Fruit fly (Drosophila melanogaster) whole organism, embryonic: Measurements from ENCODE around the gene CG31960.
A peak's percentile ranks its signal among the peaks of the same experiment; 100 is the strongest.

Experiments
- Asciz ChIP-seq: fragments of 200-800 bp; sonication (Bioruptor generic); optimal IDR thresholded peaks from 2 replicates; lab custom pipeline; 2017; ENCODE audit warnings: missing biosample characterization, mild to moderate bottlenecking, missing genetic modification characterization, missing genetic modification reagents
- Atf-2 ChIP-seq: fragments of 200-800 bp; sonication (Bioruptor generic); optimal IDR thresholded peaks from 2 replicates; lab custom pipeline; 2016; ENCODE audit warnings: missing biosample characterization, missing genetic modification characterization
- CG12071 ChIP-seq: fragments of 200-800 bp; sonication (Bioruptor generic); optimal IDR thresholded peaks from 3 replicates; lab custom pipeline; 2018; ENCODE audit warnings: missing biosample characterization, mild to moderate bottlenecking, missing genetic modification characterization
- CG12391 ChIP-seq: fragments of 200-800 bp; sonication (Bioruptor generic); optimal IDR thresholded peaks from 3 replicates; lab custom pipeline; 2018; ENCODE audit warnings: missing biosample characterization, mild to moderate bottlenecking, missing genetic modification characterization, moderate library complexity
- CG12659 ChIP-seq: fragments of 200-800 bp; sonication (Bioruptor generic); optimal IDR thresholded peaks from 3 replicates; lab custom pipeline; 2017; ENCODE audit warnings: mild to moderate bottlenecking, missing biosample characterization, missing genetic modification reagents, missing genetic modification characterization
- CG12769 ChIP-seq: fragments of 200-800 bp; sonication (Bioruptor generic); optimal IDR thresholded peaks from 2 replicates; lab custom pipeline; 2019; ENCODE audit warnings: missing biosample characterization, mild to moderate bottlenecking, missing genetic modification characterization, moderate library complexity
- CG15011 ChIP-seq: fragments of 200-800 bp; sonication (Bioruptor generic); optimal IDR thresholded peaks from 3 replicates; lab custom pipeline; 2018; ENCODE audit warnings: missing biosample characterization, mild to moderate bottlenecking, missing genetic modification characterization
- CG15696 ChIP-seq: fragments of 200-800 bp; sonication (Bioruptor generic); optimal IDR thresholded peaks from 2 replicates; lab custom pipeline; 2019; ENCODE audit warnings: missing biosample characterization, mild to moderate bottlenecking, missing genetic modification characterization, moderate library complexity
- CG16815 ChIP-seq: fragments of 200-800 bp; sonication (Bioruptor generic); optimal IDR thresholded peaks from 3 replicates; lab custom pipeline; 2017; ENCODE audit warnings: missing biosample characterization, mild to moderate bottlenecking, missing genetic modification characterization
- CG17568 ChIP-seq: fragments of 200-800 bp; sonication (Bioruptor generic); optimal IDR thresholded peaks from 2 replicates; lab custom pipeline; 2018; ENCODE audit warnings: missing biosample characterization, mild to moderate bottlenecking, missing genetic modification characterization, moderate library complexity
- CG18476 ChIP-seq: fragments of 200-800 bp; sonication (Bioruptor generic); optimal IDR thresholded peaks from 2 replicates; lab custom pipeline; 2016; ENCODE audit warnings: missing biosample characterization, mild to moderate bottlenecking, missing genetic modification characterization
- CG18619 ChIP-seq: fragments of 200-800 bp; sonication (Bioruptor generic); optimal IDR thresholded peaks from 3 replicates; lab custom pipeline; 2017; ENCODE audit warnings: missing biosample characterization, mild to moderate bottlenecking, missing genetic modification characterization
- CG30403 ChIP-seq: fragments of 200-800 bp; sonication (Bioruptor generic); optimal IDR thresholded peaks from 3 replicates; lab custom pipeline; 2016; ENCODE audit warnings: missing biosample characterization, missing genetic modification characterization
- CG3281 ChIP-seq: fragments of 200-800 bp; sonication (Bioruptor generic); optimal IDR thresholded peaks from 3 replicates; lab custom pipeline; 2017; ENCODE audit warnings: missing biosample characterization, mild to moderate bottlenecking, missing genetic modification characterization
- CG33557 ChIP-seq: fragments of 200-800 bp; sonication (Bioruptor generic); optimal IDR thresholded peaks from 2 replicates; lab custom pipeline; 2019; ENCODE audit warnings: missing biosample characterization, mild to moderate bottlenecking, missing genetic modification characterization, moderate library complexity
- CG34376 ChIP-seq: fragments of 200-800 bp; sonication (Bioruptor generic); optimal IDR thresholded peaks from 2 replicates; lab custom pipeline; 2018; ENCODE audit warnings: missing biosample characterization, mild to moderate bottlenecking, missing genetic modification characterization
- CG4730 ChIP-seq: fragments of 200-800 bp; sonication (Bioruptor generic); IDR thresholded peaks from 2 replicates; pipeline ENCODE4 v1.3.6; 2022; ENCODE audit warnings: missing biosample characterization, missing genetic modification characterization
- CG6254 ChIP-seq: fragments of 200-800 bp; sonication (Bioruptor generic); optimal IDR thresholded peaks from 3 replicates; lab custom pipeline; 2017; ENCODE audit warnings: mild to moderate bottlenecking, missing biosample characterization, missing genetic modification reagents, missing genetic modification characterization
- CG6765 ChIP-seq: fragments of 200-800 bp; sonication (Bioruptor generic); optimal IDR thresholded peaks from 3 replicates; lab custom pipeline; 2017; ENCODE audit warnings: missing biosample characterization, mild to moderate bottlenecking, missing genetic modification characterization
- CG7928 ChIP-seq: fragments of 200-800 bp; sonication (Bioruptor generic); optimal IDR thresholded peaks from 2 replicates; lab custom pipeline; 2017; ENCODE audit warnings: missing biosample characterization, mild to moderate bottlenecking, missing genetic modification characterization
- CG8388 ChIP-seq: fragments of 200-800 bp; sonication (Bioruptor generic); optimal IDR thresholded peaks from 2 replicates; lab custom pipeline; 2019; ENCODE audit warnings: missing biosample characterization, mild to moderate bottlenecking, missing genetic modification characterization, moderate library complexity
- CG9437 ChIP-seq: fragments of 200-800 bp; sonication (Bioruptor generic); optimal IDR thresholded peaks from 2 replicates; lab custom pipeline; 2018; ENCODE audit warnings: missing biosample characterization, mild to moderate bottlenecking, missing genetic modification characterization
- Chrac-16 ChIP-seq: fragments of 200-800 bp; sonication (Bioruptor generic); optimal IDR thresholded peaks from 3 replicates; lab custom pipeline; 2016; ENCODE audit warnings: missing biosample characterization, missing genetic modification characterization
- Hmr ChIP-seq: fragments of 200-800 bp; sonication (Bioruptor generic); optimal IDR thresholded peaks from 3 replicates; lab custom pipeline; 2017; ENCODE audit warnings: mild to moderate bottlenecking, missing biosample characterization, missing genetic modification reagents, missing genetic modification characterization
- Hmx ChIP-seq: fragments of 200-800 bp; sonication (Bioruptor generic); optimal IDR thresholded peaks from 2 replicates; lab custom pipeline; 2016; ENCODE audit warnings: missing biosample characterization, missing genetic modification characterization
- Lim3 ChIP-seq: fragments of 200-800 bp; sonication (Bioruptor generic); IDR thresholded peaks from 2 replicates; pipeline ENCODE4 v1.3.6; 2022; ENCODE audit warnings: missing biosample characterization, missing genetic modification characterization
- NK7.1 ChIP-seq: fragments of 200-800 bp; sonication (Bioruptor generic); optimal IDR thresholded peaks from 3 replicates; lab custom pipeline; 2016; ENCODE audit warnings: missing biosample characterization, missing genetic modification characterization
- NfI ChIP-seq: fragments of 200-800 bp; sonication (Bioruptor generic); optimal IDR thresholded peaks from 3 replicates; lab custom pipeline; 2018; ENCODE audit warnings: missing biosample characterization, mild to moderate bottlenecking, missing genetic modification characterization, moderate library complexity
- Six4 ChIP-seq: fragments of 200-800 bp; sonication (Bioruptor generic); optimal IDR thresholded peaks from 2 replicates; lab custom pipeline; 2016; ENCODE audit warnings: missing biosample characterization, missing genetic modification characterization
- YL-1 ChIP-seq: fragments of 200-800 bp; sonication (Bioruptor generic); optimal IDR thresholded peaks from 3 replicates; lab custom pipeline; 2017; ENCODE audit warnings: missing biosample characterization, mild to moderate bottlenecking, missing genetic modification characterization
- caup ChIP-seq: fragments of 200-800 bp; sonication (Bioruptor generic); optimal IDR thresholded peaks from 3 replicates; lab custom pipeline; 2017; ENCODE audit warnings: missing biosample characterization, mild to moderate bottlenecking, missing genetic modification characterization, moderate library complexity; ENCODE audit not compliant: severe bottlenecking
- dimm ChIP-seq: fragments of 200-800 bp; sonication (Bioruptor generic); IDR thresholded peaks from 2 replicates; pipeline ENCODE4 v1.3.6; 2022; ENCODE audit warnings: missing biosample characterization, missing genetic modification characterization
- gce ChIP-seq: fragments of 200-800 bp; sonication (Bioruptor generic); IDR thresholded peaks from 3 replicates; pipeline ENCODE4 v1.3.6; 2022; ENCODE audit warnings: missing biosample characterization, missing genetic modification characterization
- ind ChIP-seq: fragments of 200-800 bp; sonication (Bioruptor generic); optimal IDR thresholded peaks from 3 replicates; lab custom pipeline; 2016; ENCODE audit warnings: missing biosample characterization, missing genetic modification characterization
- klu ChIP-seq: fragments of 200-800 bp; sonication (Bioruptor generic); IDR thresholded peaks from 2 replicates; pipeline ENCODE4 v1.3.6; 2022; ENCODE audit warnings: missing biosample characterization, missing genetic modification characterization
- kni ChIP-seq: fragments of 200-800 bp; sonication (Bioruptor generic); optimal IDR thresholded peaks from 3 replicates; lab custom pipeline; 2017; ENCODE audit warnings: mild to moderate bottlenecking, missing biosample characterization, missing genetic modification reagents, missing genetic modification characterization
- nerfin-2 ChIP-seq: fragments of 200-800 bp; sonication (Bioruptor generic); IDR thresholded peaks from 2 replicates; pipeline ENCODE4 v1.3.6; 2022; ENCODE audit warnings: missing biosample characterization, missing genetic modification characterization; ENCODE audit not compliant: partially characterized antibody
- pb ChIP-seq: fragments of 200-800 bp; sonication (Bioruptor generic); optimal IDR thresholded peaks from 3 replicates; lab custom pipeline; 2016; ENCODE audit warnings: missing biosample characterization, missing genetic modification characterization
- salm ChIP-seq: fragments of 200-800 bp; sonication (Bioruptor generic); optimal IDR thresholded peaks from 2 replicates; lab custom pipeline; 2018; ENCODE audit warnings: missing biosample characterization, mild to moderate bottlenecking, missing genetic modification characterization
- sc ChIP-seq, 3 experiments: fragments of >200 bp in 2 of 3; fragments of 200-800 bp in 1 of 3; sonication (Bioruptor generic) in 1 of 3; optimal IDR thresholded peaks; 2 replicates in 2 of 3; 3 replicates in 1 of 3; lab custom pipeline; 2017; ENCODE audit warnings: mild to moderate bottlenecking in 1 of 3, missing biosample characterization in 1 of 3, missing genetic modification characterization in 1 of 3, missing genetic modification reagents in 1 of 3
- slbo ChIP-seq: fragments of 200-800 bp; sonication (Bioruptor generic); IDR thresholded peaks from 2 replicates; pipeline ENCODE4 v1.3.6; 2022; ENCODE audit warnings: missing biosample characterization, missing genetic modification characterization
- stwl ChIP-seq: fragments of 200-800 bp; sonication (Bioruptor generic); optimal IDR thresholded peaks from 3 replicates; lab custom pipeline; 2018; ENCODE audit warnings: missing biosample characterization, mild to moderate bottlenecking, missing genetic modification characterization, moderate library complexity
- ttk ChIP-seq: fragments of 200-800 bp; sonication (Bioruptor generic); IDR thresholded peaks from 2 replicates; pipeline ENCODE4 v2.1.2; 2022; ENCODE audit warnings: missing biosample characterization, missing genetic modification characterization
- unpg ChIP-seq: fragments of 200-800 bp; sonication (Bioruptor generic); optimal IDR thresholded peaks from 3 replicates; lab custom pipeline; 2018; ENCODE audit warnings: missing biosample characterization, mild to moderate bottlenecking, missing genetic modification characterization, moderate library complexity
- wek ChIP-seq: fragments of 200-800 bp; sonication (Bioruptor generic); optimal IDR thresholded peaks from 3 replicates; lab custom pipeline; 2018; ENCODE audit warnings: missing biosample characterization, mild to moderate bottlenecking, missing genetic modification characterization, moderate library complexity
- wor ChIP-seq: fragments of 200-800 bp; sonication (Bioruptor generic); IDR thresholded peaks from 2 replicates; pipeline ENCODE4 v1.3.6; 2022; ENCODE audit warnings: missing biosample characterization, missing genetic modification characterization
- zf30C ChIP-seq: fragments of 200-800 bp; sonication (Bioruptor generic); optimal IDR thresholded peaks from 3 replicates; lab custom pipeline; 2018; ENCODE audit warnings: missing biosample characterization, mild to moderate bottlenecking, missing genetic modification characterization
- zfh1 ChIP-seq: fragments of 200-800 bp; sonication (Bioruptor generic); IDR thresholded peaks from 3 replicates; pipeline ENCODE4 v1.3.6; 2022; ENCODE audit warnings: missing biosample characterization, missing genetic modification characterization

The CG31960 gene

dm6 chr2L:3789290-3790067, 4.7 kb downstream of the CG31960 start (continued):
- TF ChIP-seq CG12391 (tag; lab: Kevin White, UChicago) (peak; percentile 95), CG16815 (GFP tag; lab: Kevin White, UChicago) (peak; percentile 61), Atf-2 (no peak), NfI (GFP tag; lab: Kevin White, UChicago) (peak; percentile 55), sc (optimal IDR thresholded peaks at IDR 0.05; lab: Kevin White, UChicago) (no peak), sc (GFP tag; optimal IDR thresholded peaks at IDR 0.05; lab: Kevin White, UChicago) (peak; percentile 91), dimm (GFP tag; lab: Robert Waterston, UW) (peak; percentile 78), zfh1 (GFP tag; lab: Robert Waterston, UW) (peak; percentile 91), CG30403 (peak; percentile 71), CG4730 (peak; percentile 79), kni (GFP tag; lab: Kevin White, UChicago) (peak; percentile 78), klu (GFP tag; lab: Robert Waterston, UW) (peak; percentile 69), CG18619 (peak; percentile 21), CG6254 (GFP tag; lab: Kevin White, UChicago) (peak; percentile 82), CG17568 (no peak), gce (GFP tag; lab: Robert Waterston, UW) (peak; percentile 88), Six4 (GFP tag; lab: Kevin White, UChicago) (peak; percentile 76), caup (GFP tag; lab: Kevin White, UChicago) (no peak), pb (GFP tag; lab: Kevin White, UChicago) (no peak), CG15011 (no peak), CG33557 (GFP tag; lab: Kevin White, UChicago) (peak; percentile 92), wek (GFP tag; lab: Kevin White, UChicago) (no peak), CG12769 (tag; lab: Kevin White, UChicago) (no peak), Asciz (GFP tag; lab: Kevin White, UChicago) (peak; percentile 77), nerfin-2 (GFP tag; lab: Robert Waterston, UW) (no peak), CG12071 (GFP tag; lab: Kevin White, UChicago) (no peak), ind (GFP tag; lab: Kevin White, UChicago) (peak; percentile 70), ttk (GFP tag; lab: Robert Waterston, UW) (peak; percentile 83), CG7928 (GFP tag; lab: Kevin White, UChicago) (no peak), unpg (peak; percentile 85), Chrac-16 (peak; percentile 72), YL-1 (peak; percentile 5), Lim3 (GFP tag; lab: Robert Waterston, UW) (0 out of 2 replicates have a peak, but pooled peaks have one; percentile 49), Hmx (no peak), NK7.1 (GFP tag; lab: Kevin White, UChicago) (no peak), CG6765 (GFP tag; lab: Kevin White, UChicago) (no peak), wor (GFP tag; lab: Robert Waterston, UW) (peak; percentile 77), CG18476 (no peak), zf30C (peak; percentile 43), Hmr (peak; percentile 41), CG8388 (GFP tag; lab: Kevin White, UChicago) (peak; percentile 92), CG12659 (GFP tag; lab: Kevin White, UChicago) (peak; percentile 62), CG34376 (GFP tag; lab: Kevin White, UChicago) (no peak), CG3281 (GFP tag; lab: Kevin White, UChicago) (no peak), slbo (GFP tag; lab: Robert Waterston, UW) (peak; percentile 61), stwl (peak; percentile 6), CG9437 (GFP tag; lab: Kevin White, UChicago) (peak; percentile 81), salm (tag; lab: Kevin White, UChicago) (peak; percentile 73), CG15696 (tag; lab: Kevin White, UChicago) (peak; percentile 27)
